Worm (Caenorhabditis elegans): ENCODE results near the gene F44A2.5.

ce11 chrV:9287460-9287859 is 10.0 kb upstream of the F44A2.5 start, which contains the start of gene lron-2:
- TF ChIP-seq dao-5 (tag; optimal IDR thresholded peaks at IDR 0.05), result no peak
- TF ChIP-seq him-1 (tag; optimal IDR thresholded peaks at IDR 0.05), result no peak
- TF ChIP-seq W03F9.2 (tag; optimal IDR thresholded peaks at IDR 0.05), result no peak

Measured in whole organism, L4/young adult.